2 fruit fly cellular contexts compared by ENCODE assay signal in genomic region chr3R:11771492-11771891, dm6.
TF ChIP-seq lines count a peak whose summit lies in the region.

No protein-coding gene starts in this region.

- no peak for TF ChIP-seq CTCF in whole organism, embryonic (GFP tag; optimal IDR thresholded peaks at IDR 0.05; lab: Kevin White, UChicago)

TF ChIP-seq in whole organism, embryonic, 481 proteins besides CTCF, POLR2A, EP300 and RAD21:
- TF ChIP-seq CG31365 (tag; optimal IDR thresholded peaks at IDR 0.05; lab: Kevin White, UChicago), result no peak
- no peak for TF ChIP-seq CG4360 (GFP tag; IDR thresholded peaks at IDR 0.05; lab: Robert Waterston, UW)
- TF ChIP-seq ci (GFP tag; IDR thresholded peaks at IDR 0.05; lab: Robert Waterston, UW), result no peak
- peak; percentile 57 for TF ChIP-seq Deaf1 (tag; optimal IDR thresholded peaks at IDR 0.05; lab: Kevin White, UChicago)
- no peak for TF ChIP-seq fd102C (GFP tag; optimal IDR thresholded peaks at IDR 0.05; lab: Kevin White, UChicago)
- no peak for TF ChIP-seq D (optimal IDR thresholded peaks at IDR 0.05; lab: Kevin White, UChicago)
- TF ChIP-seq D (GFP tag; optimal IDR thresholded peaks at IDR 0.05; lab: Kevin White, UChicago), result no peak
- TF ChIP-seq CG17568 (GFP tag; optimal IDR thresholded peaks at IDR 0.05; lab: Kevin White, UChicago), result no peak
- TF ChIP-seq Nf-YC (tag; optimal IDR thresholded peaks at IDR 0.05; lab: Kevin White, UChicago), result no peak
- TF ChIP-seq Poxn (GFP tag; IDR thresholded peaks at IDR 0.05; lab: Robert Waterston, UW), result no peak
- TF ChIP-seq phol (tag; optimal IDR thresholded peaks at IDR 0.05; lab: Kevin White, UChicago), result no peak
- TF ChIP-seq lov (optimal IDR thresholded peaks at IDR 0.05; lab: Kevin White, UChicago), result no peak
- no peak for TF ChIP-seq lov (GFP tag; IDR thresholded peaks at IDR 0.05; lab: Robert Waterston, UW)
- TF ChIP-seq Hmr (GFP tag; optimal IDR thresholded peaks at IDR 0.05; lab: Kevin White, UChicago), result no peak
- no peak for TF ChIP-seq CG5180 (GFP tag; optimal IDR thresholded peaks at IDR 0.05; lab: Kevin White, UChicago)
- 0 out of 2 replicates have a peak, but pooled peaks have one; percentile 25 for TF ChIP-seq CG32767 (GFP tag; IDR thresholded peaks at IDR 0.05; lab: Robert Waterston, UW)
- no peak for TF ChIP-seq run (tag; optimal IDR thresholded peaks at IDR 0.05; lab: Kevin White, UChicago)
- TF ChIP-seq Atf-2 (GFP tag; optimal IDR thresholded peaks at IDR 0.05; lab: Kevin White, UChicago), result no peak
- TF ChIP-seq aop (GFP tag; IDR thresholded peaks at IDR 0.05; lab: Robert Waterston, UW), result no peak
- no peak for TF ChIP-seq CG8290 (GFP tag; optimal IDR thresholded peaks at IDR 0.05; lab: Kevin White, UChicago)
- no peak for TF ChIP-seq CG8290 (tag; optimal IDR thresholded peaks at IDR 0.05; lab: Kevin White, UChicago)
- TF ChIP-seq pfk (GFP tag; optimal IDR thresholded peaks at IDR 0.05; lab: Kevin White, UChicago), result no peak
- no peak for TF ChIP-seq Max (GFP tag; optimal IDR thresholded peaks at IDR 0.05; lab: Kevin White, UChicago)
- TF ChIP-seq ind (GFP tag; optimal IDR thresholded peaks at IDR 0.05; lab: Kevin White, UChicago), result no peak
- TF ChIP-seq chn (GFP tag; optimal IDR thresholded peaks at IDR 0.05; lab: Kevin White, UChicago), result no peak
- TF ChIP-seq CG6689 (GFP tag; IDR thresholded peaks at IDR 0.05; lab: Robert Waterston, UW), result 0 out of 2 replicates have a peak, but pooled peaks have one; percentile 7
- no peak for TF ChIP-seq NfI (GFP tag; optimal IDR thresholded peaks at IDR 0.05; lab: Kevin White, UChicago)
- no peak for TF ChIP-seq dan (GFP tag; IDR thresholded peaks at IDR 0.05; lab: Robert Waterston, UW)
- TF ChIP-seq CG14014 (GFP tag; IDR thresholded peaks at IDR 0.05; lab: Robert Waterston, UW), result no peak
- no peak for TF ChIP-seq sqz (GFP tag; optimal IDR thresholded peaks at IDR 0.05; lab: Kevin White, UChicago)
- peak; percentile 42 for TF ChIP-seq CG13894 (tag; optimal IDR thresholded peaks at IDR 0.05; lab: Kevin White, UChicago)
- peak; percentile 62 for TF ChIP-seq Med (GFP tag; lab: Kevin White, UChicago)
- TF ChIP-seq bsh (GFP tag; optimal IDR thresholded peaks at IDR 0.05; lab: Kevin White, UChicago), result no peak
- TF ChIP-seq slou (GFP tag; optimal IDR thresholded peaks at IDR 0.05; lab: Kevin White, UChicago), result no peak
- no peak for TF ChIP-seq CG10959 (GFP tag; IDR thresholded peaks at IDR 0.05; lab: Robert Waterston, UW)
- peak; percentile 39 for TF ChIP-seq CG15514 (GFP tag; optimal IDR thresholded peaks at IDR 0.05; lab: Kevin White, UChicago)
- TF ChIP-seq lmd (GFP tag; IDR thresholded peaks at IDR 0.05; lab: Robert Waterston, UW), result no peak
- TF ChIP-seq ATbp (GFP tag; optimal IDR thresholded peaks at IDR 0.05; lab: Kevin White, UChicago), result no peak
- no peak for TF ChIP-seq CG43689 (GFP tag; IDR thresholded peaks at IDR 0.05; lab: Robert Waterston, UW)
- TF ChIP-seq pan (optimal IDR thresholded peaks at IDR 0.05; lab: Kevin White, UChicago), result no peak
- TF ChIP-seq pan (GFP tag; optimal IDR thresholded peaks at IDR 0.05 in 1 of 2, IDR thresholded peaks at IDR 0.05 in 1 of 2), result no peak
- TF ChIP-seq fd3F (GFP tag; optimal IDR thresholded peaks at IDR 0.05; lab: Kevin White, UChicago), result no peak
- TF ChIP-seq Bgb (GFP tag; IDR thresholded peaks at IDR 0.05; lab: Robert Waterston, UW; ENCODE audit: partially characterized antibody), result no peak
- TF ChIP-seq gsb (GFP tag; IDR thresholded peaks at IDR 0.05; lab: Robert Waterston, UW), result no peak
- TF ChIP-seq rib (GFP tag; IDR thresholded peaks at IDR 0.05; lab: Robert Waterston, UW), result no peak
- no peak for TF ChIP-seq bab2 (GFP tag; optimal IDR thresholded peaks at IDR 0.05; lab: Kevin White, UChicago)

TF ChIP-seq in whole organism, prepupa, 60 proteins besides CTCF, POLR2A, EP300 and RAD21:
- no peak for TF ChIP-seq Gug (GFP tag; IDR thresholded peaks at IDR 0.05; lab: Robert Waterston, UW)
- TF ChIP-seq Eip78C (GFP tag; lab: Kevin White, UChicago), result peak; percentile 31
- no peak for TF ChIP-seq acj6 (GFP tag; optimal IDR thresholded peaks at IDR 0.05; lab: Kevin White, UChicago)
